Fruit fly (Drosophila melanogaster) whole organism, embryonic: ENCODE measurements around the gene Apoltp.

Source experiments
- Adf1 ChIP-seq: fragments of 200-800 bp; sonication (Bioruptor generic); IDR thresholded peaks from 2 replicates; pipeline ENCODE4 v1.3.6; 2022; ENCODE audit warnings: missing biosample characterization, missing genetic modification characterization
- CG10209 ChIP-seq: fragments of 200-800 bp; sonication (Bioruptor generic); optimal IDR thresholded peaks from 3 replicates; lab custom pipeline; 2017; ENCODE audit warnings: missing biosample characterization, mild to moderate bottlenecking, missing genetic modification characterization, missing genetic modification reagents
- CG10267 ChIP-seq: fragments of 200-800 bp; sonication (Bioruptor generic); optimal IDR thresholded peaks from 2 replicates; lab custom pipeline; 2018; ENCODE audit warnings: missing biosample characterization, mild to moderate bottlenecking, missing genetic modification characterization, moderate library complexity
- CG10565 ChIP-seq: fragments of 200-800 bp; sonication (Bioruptor generic); optimal IDR thresholded peaks from 3 replicates; lab custom pipeline; 2016; ENCODE audit warnings: missing biosample characterization, mild to moderate bottlenecking, missing genetic modification characterization
- CG11247 ChIP-seq: fragments of 200-800 bp; sonication (Bioruptor generic); IDR thresholded peaks from 2 replicates; pipeline ENCODE4 v1.3.6; 2022; ENCODE audit warnings: missing biosample characterization, missing genetic modification characterization
- CG12104 ChIP-seq: fragments of 200-800 bp; sonication (Bioruptor generic); optimal IDR thresholded peaks from 3 replicates; lab custom pipeline; 2016; ENCODE audit warnings: missing biosample characterization, missing genetic modification characterization
- CG12769 ChIP-seq: fragments of 200-800 bp; sonication (Bioruptor generic); optimal IDR thresholded peaks from 2 replicates; lab custom pipeline; 2019; ENCODE audit warnings: missing biosample characterization, mild to moderate bottlenecking, missing genetic modification characterization, moderate library complexity
- CG13123 ChIP-seq: fragments of 200-800 bp; sonication (Bioruptor generic); optimal IDR thresholded peaks from 2 replicates; lab custom pipeline; 2016; ENCODE audit warnings: missing biosample characterization, missing genetic modification characterization
- CG14014 ChIP-seq: fragments of 200-800 bp; sonication (Bioruptor generic); IDR thresholded peaks from 2 replicates; pipeline ENCODE4 v1.3.6; 2022; ENCODE audit warnings: missing biosample characterization, missing genetic modification characterization
- CG14667 ChIP-seq: fragments of 200-800 bp; sonication (Bioruptor generic); IDR thresholded peaks from 2 replicates; pipeline ENCODE4 v1.3.6; 2022; ENCODE audit warnings: missing biosample characterization, missing genetic modification characterization
- CG15601 ChIP-seq: fragments of 200-800 bp; sonication (Bioruptor generic); optimal IDR thresholded peaks from 3 replicates; lab custom pipeline; 2019; ENCODE audit warnings: missing biosample characterization, mild to moderate bottlenecking, missing genetic modification characterization, moderate library complexity
- CG17568 ChIP-seq: fragments of 200-800 bp; sonication (Bioruptor generic); optimal IDR thresholded peaks from 2 replicates; lab custom pipeline; 2018; ENCODE audit warnings: missing biosample characterization, mild to moderate bottlenecking, missing genetic modification characterization, moderate library complexity
- CG18262 ChIP-seq: fragments of 200-800 bp; optimal IDR thresholded peaks from 3 replicates; lab custom pipeline; 2019; ENCODE audit warnings: missing biosample characterization, mild to moderate bottlenecking, missing genetic modification characterization, moderate library complexity
- CG18619 ChIP-seq: fragments of 200-800 bp; sonication (Bioruptor generic); optimal IDR thresholded peaks from 3 replicates; lab custom pipeline; 2017; ENCODE audit warnings: missing biosample characterization, mild to moderate bottlenecking, missing genetic modification characterization
- CG18764 ChIP-seq: fragments of 200-800 bp; sonication (Bioruptor generic); optimal IDR thresholded peaks from 3 replicates; lab custom pipeline; 2016; ENCODE audit warnings: missing biosample characterization, missing genetic modification characterization
- CG2120 ChIP-seq: fragments of 200-800 bp; sonication (Bioruptor generic); optimal IDR thresholded peaks from 3 replicates; lab custom pipeline; 2016; ENCODE audit warnings: missing biosample characterization, missing genetic modification characterization
- CG2129 ChIP-seq: fragments of 200-800 bp; sonication (Bioruptor generic); IDR thresholded peaks from 2 replicates; pipeline ENCODE4 v1.3.6; 2022; ENCODE audit warnings: missing biosample characterization, missing genetic modification characterization; ENCODE audit not compliant: partially characterized antibody
- CG2199 ChIP-seq: fragments of 200-800 bp; sonication (Bioruptor generic); IDR thresholded peaks from 3 replicates; pipeline ENCODE4 v1.3.6; 2022; ENCODE audit warnings: missing biosample characterization, missing genetic modification characterization
- CG33213 ChIP-seq: fragments of 200-800 bp; sonication (Bioruptor generic); optimal IDR thresholded peaks from 3 replicates; lab custom pipeline; 2016; ENCODE audit warnings: missing biosample characterization, missing genetic modification characterization
- CG5180 ChIP-seq: fragments of 200-800 bp; sonication (Bioruptor generic); optimal IDR thresholded peaks from 3 replicates; lab custom pipeline; 2017; ENCODE audit warnings: missing biosample characterization, missing genetic modification characterization, mild to moderate bottlenecking, moderate library complexity, missing genetic modification reagents
- CG6254 ChIP-seq: fragments of 200-800 bp; sonication (Bioruptor generic); optimal IDR thresholded peaks from 3 replicates; lab custom pipeline; 2017; ENCODE audit warnings: mild to moderate bottlenecking, missing biosample characterization, missing genetic modification reagents, missing genetic modification characterization
- CG7839 ChIP-seq: fragments of 200-800 bp; sonication (Bioruptor generic); optimal IDR thresholded peaks from 3 replicates; lab custom pipeline; 2018; ENCODE audit warnings: missing biosample characterization, mild to moderate bottlenecking, missing genetic modification characterization, moderate library complexity
- CG8478 ChIP-seq: fragments of >200 bp; optimal IDR thresholded peaks from 2 replicates; lab custom pipeline; 2018
- CTCF ChIP-seq: fragments of 200-800 bp; sonication (Bioruptor generic); optimal IDR thresholded peaks from 2 replicates; lab custom pipeline; 2017; ENCODE audit warnings: missing biosample characterization, mild to moderate bottlenecking, missing genetic modification characterization, moderate library complexity
- E2f2 ChIP-seq: fragments of 200-800 bp; sonication (Bioruptor generic); IDR thresholded peaks from 2 replicates; pipeline ENCODE4 v1.3.6; 2022; ENCODE audit warnings: missing biosample characterization, missing genetic modification characterization
- HHEX ChIP-seq: fragments of 200-800 bp; sonication (Bioruptor generic); optimal IDR thresholded peaks from 3 replicates; lab custom pipeline; 2017; ENCODE audit warnings: missing biosample characterization, mild to moderate bottlenecking, missing genetic modification characterization, missing genetic modification reagents
- Hr3 ChIP-seq: fragments of 200-800 bp; sonication (Bioruptor generic); optimal IDR thresholded peaks from 3 replicates; lab custom pipeline; 2016; ENCODE audit warnings: missing biosample characterization, missing genetic modification characterization
- Hr51 ChIP-seq, 2 experiments: fragments of 200-800 bp; sonication (Bioruptor generic); optimal IDR thresholded peaks; 2 replicates in 1 of 2; 3 replicates in 1 of 2; lab custom pipeline; 2016 to 2018; ENCODE audit warnings: missing biosample characterization in 2 of 2, missing genetic modification characterization in 2 of 2, mild to moderate bottlenecking in 1 of 2, moderate library complexity in 1 of 2
- Hsf ChIP-seq: fragments of 200-800 bp; sonication (Bioruptor generic); optimal IDR thresholded peaks from 3 replicates; lab custom pipeline; 2016; ENCODE audit warnings: missing biosample characterization, missing genetic modification characterization
- Med ChIP-seq: fragments of 200-800 bp; sonication (Bioruptor generic); peaks from one replicate; lab custom pipeline; 2016; ENCODE audit warnings: missing biosample characterization, missing genetic modification characterization, mild to moderate bottlenecking, inconsistent platforms, moderate library complexity
- Myb ChIP-seq: fragments of 200-800 bp; sonication (Bioruptor generic); optimal IDR thresholded peaks from 2 replicates; lab custom pipeline; 2016; ENCODE audit warnings: missing biosample characterization, missing genetic modification characterization
- Optix ChIP-seq: fragments of 200-800 bp; sonication (Bioruptor generic); IDR thresholded peaks from 3 replicates; pipeline ENCODE4 v1.3.6; 2022; ENCODE audit warnings: missing biosample characterization, missing genetic modification characterization
- Sox100B ChIP-seq: fragments of 200-800 bp; sonication (Bioruptor generic); optimal IDR thresholded peaks from 3 replicates; lab custom pipeline; 2018; ENCODE audit warnings: missing biosample characterization, mild to moderate bottlenecking, missing genetic modification characterization
- bab2 ChIP-seq: fragments of 200-800 bp; sonication (Bioruptor generic); optimal IDR thresholded peaks from 2 replicates; lab custom pipeline; 2016; ENCODE audit warnings: missing biosample characterization, missing genetic modification characterization
- btn ChIP-seq: fragments of 200-800 bp; sonication (Bioruptor generic); optimal IDR thresholded peaks from 2 replicates; lab custom pipeline; 2016; ENCODE audit warnings: missing biosample characterization, missing genetic modification characterization
- chif ChIP-seq, 2 experiments: fragments of 200-800 bp; sonication (Bioruptor generic); optimal IDR thresholded peaks; 3 replicates each; lab custom pipeline; 2016; ENCODE audit warnings: missing biosample characterization in 2 of 2, missing genetic modification characterization in 2 of 2
- dan ChIP-seq: fragments of 200-800 bp; sonication (Bioruptor generic); IDR thresholded peaks from 2 replicates; pipeline ENCODE4 v1.3.6; 2022; ENCODE audit warnings: missing biosample characterization, missing genetic modification characterization
- dmrt99B ChIP-seq: fragments of 200-800 bp; sonication (Bioruptor generic); optimal IDR thresholded peaks from 2 replicates; lab custom pipeline; 2018; ENCODE audit warnings: missing biosample characterization, mild to moderate bottlenecking, missing genetic modification characterization, moderate library complexity
- dysf ChIP-seq: fragments of 200-800 bp; sonication (Bioruptor generic); IDR thresholded peaks from 3 replicates; pipeline ENCODE4 v1.3.6; 2022; ENCODE audit warnings: missing biosample characterization, missing genetic modification characterization
- ewg ChIP-seq: fragments of 200-800 bp; sonication (Bioruptor generic); optimal IDR thresholded peaks from 3 replicates; lab custom pipeline; 2017; ENCODE audit warnings: mild to moderate bottlenecking, missing biosample characterization, missing genetic modification reagents, missing genetic modification characterization
- fd102C ChIP-seq: fragments of 200-800 bp; sonication (Bioruptor generic); optimal IDR thresholded peaks from 2 replicates; lab custom pipeline; 2018; ENCODE audit warnings: missing biosample characterization, mild to moderate bottlenecking, missing genetic modification characterization, moderate library complexity
- gfzf ChIP-seq: fragments of 200-800 bp; sonication (Bioruptor generic); optimal IDR thresholded peaks from 2 replicates; lab custom pipeline; 2016; ENCODE audit warnings: missing biosample characterization, mild to moderate bottlenecking, missing genetic modification characterization, moderate library complexity
- ham ChIP-seq: fragments of 200-800 bp; sonication (Bioruptor generic); IDR thresholded peaks from 2 replicates; pipeline ENCODE4 v1.3.6; 2022; ENCODE audit warnings: missing biosample characterization, missing genetic modification characterization
- jigr1 ChIP-seq: fragments of 200-800 bp; sonication (Bioruptor generic); IDR thresholded peaks from 3 replicates; pipeline ENCODE4 v1.3.6; 2022; ENCODE audit warnings: missing biosample characterization, missing genetic modification characterization
- lmd ChIP-seq: fragments of 200-800 bp; sonication (Bioruptor generic); IDR thresholded peaks from 2 replicates; pipeline ENCODE4 v1.3.6; 2022; ENCODE audit warnings: missing biosample characterization, missing genetic modification characterization
- mld ChIP-seq: fragments of 200-800 bp; sonication (Bioruptor generic); IDR thresholded peaks from 3 replicates; pipeline ENCODE4 v1.3.6; 2022; ENCODE audit warnings: missing biosample characterization, missing genetic modification characterization; ENCODE audit not compliant: partially characterized antibody
- odd ChIP-seq: fragments of 200-800 bp; sonication (Bioruptor generic); optimal IDR thresholded peaks from 2 replicates; lab custom pipeline; 2017; ENCODE audit warnings: missing biosample characterization, mild to moderate bottlenecking, missing genetic modification characterization
- ro ChIP-seq: fragments of 200-800 bp; sonication (Bioruptor generic); IDR thresholded peaks from 2 replicates; pipeline ENCODE4 v1.3.6; 2022; ENCODE audit warnings: missing biosample characterization, missing genetic modification characterization
- trh ChIP-seq: fragments of 200-800 bp; sonication (Bioruptor generic); optimal IDR thresholded peaks from 2 replicates; lab custom pipeline; 2016; ENCODE audit warnings: missing biosample characterization, missing genetic modification characterization
- zf30C ChIP-seq: fragments of 200-800 bp; sonication (Bioruptor generic); optimal IDR thresholded peaks from 3 replicates; lab custom pipeline; 2018; ENCODE audit warnings: missing biosample characterization, mild to moderate bottlenecking, missing genetic modification characterization

Gene Apoltp

DNA sequence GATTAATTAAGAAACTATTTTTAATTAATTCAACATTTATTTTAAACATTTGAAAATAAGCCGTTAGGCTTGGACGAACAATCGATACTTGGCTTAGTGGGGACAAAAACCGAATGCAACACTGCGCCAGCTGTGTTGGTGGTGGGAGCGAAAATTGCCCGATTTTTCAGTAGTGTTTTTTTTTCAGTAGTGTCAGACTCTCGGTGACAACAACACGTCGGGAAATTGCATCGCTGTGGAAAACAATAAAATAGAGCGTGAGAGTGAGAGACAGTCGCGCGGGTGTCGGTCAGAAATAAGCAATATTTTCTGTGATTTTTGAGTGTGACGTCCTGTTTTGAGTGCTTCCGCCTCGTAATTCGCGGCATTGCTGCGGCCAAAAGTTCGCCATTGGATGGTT lies 17.3 kb upstream of the Apoltp start (continued):
- peak; percentile 38 for TF ChIP-seq Hsf (GFP tag; lab: Kevin White, UChicago)
- TF ChIP-seq, all 482 proteins: peak for 258

DNA sequence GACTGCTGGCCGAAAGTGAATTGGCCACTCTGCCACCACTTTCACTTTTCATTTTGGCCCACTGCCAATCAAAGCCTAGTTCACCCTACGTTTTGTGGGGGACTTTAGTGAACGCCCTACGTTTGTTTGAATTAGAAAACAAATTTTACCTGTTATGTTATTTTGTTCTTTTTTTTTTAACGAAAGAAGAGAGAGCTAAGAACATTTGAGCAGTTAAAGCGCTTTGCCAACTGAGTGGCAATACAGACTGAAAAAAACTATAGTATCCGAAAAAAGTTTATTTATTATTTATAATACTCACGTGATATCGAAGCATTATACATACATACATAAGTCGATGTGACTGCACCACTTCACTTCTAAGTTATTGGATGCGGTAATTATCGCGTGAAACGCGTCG lies 16.1 kb upstream of the Apoltp start:
- TF ChIP-seq bab2 (GFP tag; lab: Kevin White, UChicago), result no peak
- TF ChIP-seq odd (GFP tag; lab: Kevin White, UChicago), result no peak
- TF ChIP-seq Adf1 (GFP tag; lab: Robert Waterston, UW), result no peak
- TF ChIP-seq CG14667 (GFP tag; lab: Robert Waterston, UW), result no peak
- TF ChIP-seq Optix (GFP tag; lab: Robert Waterston, UW), result no peak
- TF ChIP-seq CG18619, result no peak
- TF ChIP-seq ham (GFP tag; lab: Robert Waterston, UW), result no peak
- TF ChIP-seq Hr3 (GFP tag; lab: Kevin White, UChicago), result no peak
- no peak for TF ChIP-seq zf30C (GFP tag; lab: Kevin White, UChicago)
- TF ChIP-seq CG2199 (GFP tag; lab: Robert Waterston, UW), result no peak
- TF ChIP-seq Hr51 (GFP tag; optimal IDR thresholded peaks at IDR 0.05; lab: Kevin White, UChicago), result peak in 1 of 2 experiments; percentile 41
- peak; percentile 57 for TF ChIP-seq dmrt99B (tag; lab: Kevin White, UChicago)
- TF ChIP-seq E2f2 (GFP tag; lab: Robert Waterston, UW), result 0 out of 2 replicates have a peak, but pooled peaks have one; percentile 32
- no peak for TF ChIP-seq CG11247 (GFP tag; lab: Robert Waterston, UW)
- TF ChIP-seq CG7839 (tag; lab: Kevin White, UChicago), result peak; percentile 25
- TF ChIP-seq ro (GFP tag; lab: Robert Waterston, UW), result no peak
- TF ChIP-seq chif (GFP tag; optimal IDR thresholded peaks at IDR 0.05; lab: Kevin White, UChicago), result no peak
- TF ChIP-seq lmd (GFP tag; lab: Robert Waterston, UW), result no peak
- TF ChIP-seq btn, result no peak
- TF ChIP-seq gfzf (GFP tag; lab: Kevin White, UChicago), result no peak
- TF ChIP-seq CG2129 (GFP tag; lab: Robert Waterston, UW), result no peak
- TF ChIP-seq CG5180 (GFP tag; lab: Kevin White, UChicago), result no peak
- peak; percentile 25 for TF ChIP-seq CG12104 (GFP tag; lab: Kevin White, UChicago)
- no peak for TF ChIP-seq CG33213 (GFP tag; lab: Kevin White, UChicago)
- TF ChIP-seq CG10565 (GFP tag; lab: Kevin White, UChicago), result no peak
- no peak for TF ChIP-seq ewg
- no peak for TF ChIP-seq CG14014 (GFP tag; lab: Robert Waterston, UW)
- no peak for TF ChIP-seq CG12769 (tag; lab: Kevin White, UChicago)
- TF ChIP-seq dan (GFP tag; lab: Robert Waterston, UW), result no peak
- TF ChIP-seq CG10209, result peak; percentile 6
- TF ChIP-seq fd102C, result no peak
- TF ChIP-seq jigr1, result no peak
- TF ChIP-seq CG2120 (GFP tag; lab: Kevin White, UChicago), result peak; percentile 40
- peak; percentile 31 for TF ChIP-seq Sox100B
- TF ChIP-seq CG6254 (GFP tag; lab: Kevin White, UChicago), result no peak
- TF ChIP-seq CG8478 (lab: Kevin White, UChicago), result no peak
- TF ChIP-seq CG10267 (tag; lab: Kevin White, UChicago), result no peak
- no peak for TF ChIP-seq mld
- no peak for TF ChIP-seq CG13123 (GFP tag; lab: Kevin White, UChicago)
- TF ChIP-seq HHEX (GFP tag; lab: Kevin White, UChicago), result peak; percentile 5
- 0 out of 3 replicates have a peak, but pooled peaks have one; percentile 16 for TF ChIP-seq dysf (GFP tag; lab: Robert Waterston, UW)
- TF ChIP-seq Myb (GFP tag; lab: Kevin White, UChicago), result no peak
- no peak for TF ChIP-seq CTCF (GFP tag; lab: Kevin White, UChicago)
- TF ChIP-seq CG15601 (tag; lab: Kevin White, UChicago), result no peak
- TF ChIP-seq trh, result no peak
- TF ChIP-seq CG18764, result no peak
- peak; percentile 27 for TF ChIP-seq Med
- peak; percentile 12 for TF ChIP-seq CG18262
- no peak for TF ChIP-seq CG17568
